Worm (Caenorhabditis elegans) whole organism, L1 larva: ENCODE measurements around the gene chca-1.

Experiments
- elt-2 ChIP-seq: sonication (generic microtip); optimal IDR thresholded peaks from 2 replicates; lab custom pipeline; 2016; ENCODE audit warnings: missing genetic modification characterization, mild to moderate bottlenecking, inconsistent platforms, missing compliant biosample characterization, missing genetic modification reagents
- mep-1 ChIP-seq: fragments of 150-350 bp; optimal IDR thresholded peaks from 2 replicates; lab custom pipeline; 2014; ENCODE audit warnings: missing biosample characterization, missing genetic modification characterization
- unc-62 ChIP-seq: fragments of 150-350 bp; optimal IDR thresholded peaks from 2 replicates; lab custom pipeline; 2014; ENCODE audit warnings: missing biosample characterization, missing genetic modification reagents, missing genetic modification characterization

DNA sequence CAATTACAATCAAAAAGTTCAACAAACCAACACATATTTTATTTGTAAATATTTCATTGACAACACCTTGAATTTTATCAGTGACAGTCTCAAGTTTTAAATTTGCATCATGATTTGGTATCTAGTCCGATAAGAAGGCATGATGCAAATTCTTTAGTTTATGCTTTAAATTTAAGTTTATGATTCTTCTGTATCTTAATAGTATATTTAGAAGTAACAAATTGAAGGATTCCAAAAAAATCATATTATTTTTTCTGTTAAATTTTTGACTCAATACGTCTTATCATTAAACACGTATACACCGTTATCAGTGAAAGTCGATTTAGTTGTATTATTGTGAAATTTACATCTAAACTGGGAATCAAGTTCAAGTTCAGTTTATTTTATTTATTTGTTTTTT, at the start of gene chca-1:
- TF ChIP-seq mep-1 (tag; lab: Kevin White, UChicago) = no peak
- TF ChIP-seq elt-2 = peak; percentile 94
- TF ChIP-seq unc-62 (GFP tag; lab: Kevin White, UChicago) = no peak
